Worm (Caenorhabditis elegans): ENCODE data around the gene ZK228.13.

ZK228.13 gene

DNA sequence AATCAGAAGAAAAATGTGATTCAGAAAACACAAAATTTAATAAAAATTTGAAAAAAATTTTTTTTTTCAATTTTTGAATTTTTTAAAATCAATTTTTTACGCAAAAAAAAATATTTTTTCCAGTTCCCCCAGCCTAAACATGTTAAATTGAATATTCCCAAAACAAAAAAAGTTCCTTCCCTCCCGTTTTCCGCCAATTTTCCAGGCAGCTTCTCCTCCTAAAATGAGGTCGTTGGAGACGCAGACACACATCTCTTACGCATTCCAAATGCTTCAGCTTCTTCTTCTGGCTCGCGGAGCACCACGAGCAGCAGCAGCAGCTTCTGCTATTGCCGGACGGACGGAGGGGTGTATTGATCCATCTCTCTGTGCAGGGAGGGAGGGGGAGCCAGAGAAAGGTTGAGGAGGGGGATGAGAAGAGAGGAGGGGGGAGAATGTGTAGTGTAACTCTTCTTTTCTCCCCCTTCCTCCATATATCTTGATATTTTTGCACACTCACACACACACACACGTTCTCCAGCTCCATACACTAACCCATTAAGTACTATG is 22.4 kb upstream of the ZK228.13 start (continued):
- TF ChIP-seq dmd-6 (GFP tag; IDR thresholded peaks at IDR 0.05) = no peak
- no peak for TF ChIP-seq mxl-2 (GFP tag; conservative IDR thresholded peaks at IDR 0.05)
- TF ChIP-seq ctbp-1 (GFP tag; IDR thresholded peaks at IDR 0.05) = peak; percentile 78
- no peak for TF ChIP-seq zfp-3 (GFP tag; conservative IDR thresholded peaks at IDR 0.05)
- TF ChIP-seq nhr-237 (tag; optimal IDR thresholded peaks at IDR 0.05) = no peak
- TF ChIP-seq tra-1 (GFP tag; IDR thresholded peaks at IDR 0.05) = no peak
- no peak for TF ChIP-seq madf-5 (GFP tag; IDR thresholded peaks at IDR 0.05)
- no peak for TF ChIP-seq lir-3 (tag; optimal IDR thresholded peaks at IDR 0.05)
- peak; percentile 60 for TF ChIP-seq mep-1 (tag; optimal IDR thresholded peaks at IDR 0.05)
- peak in 1 of 2 experiments; percentile 98 for TF ChIP-seq unc-62 (GFP tag; optimal IDR thresholded peaks at IDR 0.05 in 1 of 2)
- no peak for TF ChIP-seq unc-62 (tag; optimal IDR thresholded peaks at IDR 0.05)
- peak; percentile 52 for TF ChIP-seq hlh-30 (tag; optimal IDR thresholded peaks at IDR 0.05; ENCODE audit: insufficient read depth)
- no peak for TF ChIP-seq ces-1 (GFP tag; optimal IDR thresholded peaks at IDR 0.05)

DNA sequence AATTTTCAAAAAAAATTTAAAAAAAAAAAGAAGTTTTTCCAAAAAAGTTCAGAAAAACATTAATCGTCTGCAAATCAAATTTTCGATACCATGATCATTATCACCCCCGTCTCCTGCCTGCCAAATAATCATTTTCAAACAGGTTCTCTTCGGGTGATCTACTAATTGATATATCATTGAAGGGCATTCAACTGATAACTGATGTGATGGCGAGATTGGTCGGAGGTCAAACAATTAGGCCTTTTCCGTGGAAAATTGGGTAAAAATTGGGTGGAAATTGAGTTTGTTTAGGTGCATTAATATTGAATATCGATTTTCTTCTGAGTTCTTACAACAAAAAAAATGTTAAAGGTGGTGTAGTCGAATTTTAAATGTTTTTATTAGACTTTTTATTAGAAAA is 19.2 kb upstream of the ZK228.13 start, which contains the start of gene Y51A2D.18:
Gene Y51A2D.18, minus strand, starts transcription at position 101 of the 400 bp plus-strand sequence.
- TF ChIP-seq madf-9 (GFP tag; conservative IDR thresholded peaks at IDR 0.05) (no peak), lim-7 (GFP tag; IDR thresholded peaks at IDR 0.05) (no peak), vab-7 (GFP tag; IDR thresholded peaks at IDR 0.05) (no peak), spr-3 (GFP tag; optimal IDR thresholded peaks at IDR 0.05) (no peak), ceh-20 (GFP tag; IDR thresholded peaks at IDR 0.05) (no peak), unc-39 (tag; optimal IDR thresholded peaks at IDR 0.05) (no peak), snpc-1.2 (GFP tag; IDR thresholded peaks at IDR 0.05) (no peak), arid-1 (GFP tag; conservative IDR thresholded peaks at IDR 0.05) (no peak), nhr-77 (tag; optimal IDR thresholded peaks at IDR 0.05) (no peak), lin-13 (GFP tag; optimal IDR thresholded peaks at IDR 0.05) (no peak)

DNA sequence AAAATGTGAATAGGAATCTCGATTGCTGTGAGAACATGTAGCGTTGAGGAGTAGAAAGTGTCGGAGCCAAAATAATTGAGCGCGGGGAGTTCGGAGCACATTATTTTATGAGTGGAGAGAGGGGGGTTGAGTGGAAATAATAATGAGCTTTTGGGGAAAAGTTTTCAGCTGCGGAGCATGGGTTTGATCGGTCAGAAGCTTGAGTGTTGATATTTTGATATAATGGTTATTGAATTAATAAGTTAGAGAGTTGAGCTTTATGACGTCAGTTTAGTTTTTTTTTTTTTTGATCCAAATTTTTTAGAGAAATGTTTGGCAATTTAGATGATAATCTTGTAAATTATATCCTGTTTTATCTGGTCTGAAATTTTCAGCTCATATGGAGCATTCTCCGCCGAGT is 12.2 kb upstream of the ZK228.13 start, which contains the start of gene srh-178:
Gene srh-178, minus strand, starts transcription at position 101 of the 400 bp plus-strand sequence.
- TF ChIP-seq daf-12 (tag; optimal IDR thresholded peaks at IDR 0.05) = no peak
- no peak for TF ChIP-seq nhr-237 (tag; optimal IDR thresholded peaks at IDR 0.05)
- TF ChIP-seq dve-1 (tag; optimal IDR thresholded peaks at IDR 0.05; ENCODE audit: insufficient read depth) = no peak
- TF ChIP-seq snpc-4 (tag; optimal IDR thresholded peaks at IDR 0.05) = no peak
- no peak for TF ChIP-seq Y105C5A.15 (GFP tag; IDR thresholded peaks at IDR 0.05)
- TF ChIP-seq zfp-2 (tag; optimal IDR thresholded peaks at IDR 0.05) = no peak
- TF ChIP-seq unc-62 (GFP tag; optimal IDR thresholded peaks at IDR 0.05 in 1 of 2) = no peak
- no peak for TF ChIP-seq unc-62 (tag; optimal IDR thresholded peaks at IDR 0.05)
- TF ChIP-seq nhr-10 (tag; optimal IDR thresholded peaks at IDR 0.05) = no peak
- TF ChIP-seq tra-1 (GFP tag; IDR thresholded peaks at IDR 0.05) = no peak
- no peak for TF ChIP-seq ceh-20 (GFP tag; IDR thresholded peaks at IDR 0.05)
- TF ChIP-seq fkh-10 (GFP tag; optimal IDR thresholded peaks at IDR 0.05) = no peak
- TF ChIP-seq F44E2.7 (GFP tag; IDR thresholded peaks at IDR 0.05) = no peak
- TF ChIP-seq zip-11 (GFP tag; IDR thresholded peaks at IDR 0.05) = no peak
- TF ChIP-seq nhr-102 (tag; optimal IDR thresholded peaks at IDR 0.05) = no peak
- TF ChIP-seq lin-39 (tag; optimal IDR thresholded peaks at IDR 0.05) = no peak
- no peak for TF ChIP-seq hlh-30 (tag; optimal IDR thresholded peaks at IDR 0.05; ENCODE audit: insufficient read depth)
- TF ChIP-seq attf-4 (tag; optimal IDR thresholded peaks at IDR 0.05) = no peak
- TF ChIP-seq aly-2 (tag; optimal IDR thresholded peaks at IDR 0.05) = no peak

DNA sequence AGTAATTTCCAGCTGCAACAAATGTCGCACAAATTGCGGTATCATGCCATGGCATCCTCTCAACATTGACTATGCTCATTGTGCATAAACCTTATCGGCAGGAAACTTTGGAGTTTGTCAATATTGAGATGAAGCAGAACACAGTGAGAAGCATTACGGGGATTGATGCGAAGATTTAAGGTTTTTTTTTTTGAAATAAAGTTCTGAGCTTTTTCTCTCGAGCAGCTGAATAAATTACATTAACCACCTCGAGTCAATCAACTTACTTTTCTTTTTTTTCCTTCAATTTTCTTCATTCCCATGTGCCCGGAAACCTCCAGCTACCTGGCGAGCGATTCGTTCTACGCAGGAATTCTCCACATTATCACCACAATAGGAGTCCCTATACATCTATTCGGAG is 8.1 kb upstream of the ZK228.13 start, which contains the start of gene srh-179:
Gene srh-179, plus strand, starts transcription at position 301 of the 400 bp plus-strand sequence.
- TF ChIP-seq lin-29 (GFP tag; IDR thresholded peaks at IDR 0.05) = no peak
- no peak for TF ChIP-seq egl-43 (GFP tag; IDR thresholded peaks at IDR 0.05)
- TF ChIP-seq zip-11 (GFP tag; IDR thresholded peaks at IDR 0.05) = no peak
- TF ChIP-seq unc-62 (GFP tag; optimal IDR thresholded peaks at IDR 0.05 in 1 of 2) = no peak
- TF ChIP-seq unc-62 (tag; optimal IDR thresholded peaks at IDR 0.05) = no peak
- no peak for TF ChIP-seq nhr-10 (tag; optimal IDR thresholded peaks at IDR 0.05)
- no peak for TF ChIP-seq nhr-102 (tag; optimal IDR thresholded peaks at IDR 0.05)
- no peak for TF ChIP-seq snpc-4 (tag; optimal IDR thresholded peaks at IDR 0.05)
- TF ChIP-seq ceh-62 (tag; optimal IDR thresholded peaks at IDR 0.05) = no peak
- TF ChIP-seq nhr-11 (tag; optimal IDR thresholded peaks at IDR 0.05) = no peak
- TF ChIP-seq R02D3.7 (tag; optimal IDR thresholded peaks at IDR 0.05) = no peak
- no peak for TF ChIP-seq set-16 (GFP tag; IDR thresholded peaks at IDR 0.05)
- no peak for TF ChIP-seq F10B5.3 (tag; optimal IDR thresholded peaks at IDR 0.05)
- no peak for TF ChIP-seq spr-3 (GFP tag; optimal IDR thresholded peaks at IDR 0.05)
- TF ChIP-seq F49E8.2 (tag; optimal IDR thresholded peaks at IDR 0.05; ENCODE audit: borderline replicate concordance) = no peak
